Worm (Caenorhabditis elegans) whole organism, L3 larva: ENCODE results near the gene ZK355.8.

Experiments used
- R02D3.7 ChIP-seq: fragments of 150-350 bp; optimal IDR thresholded peaks from 2 replicates; lab custom pipeline; 2014; ENCODE audit warnings: missing biosample characterization, missing genetic modification characterization
- ZK546.5 ChIP-seq: sonication (generic microtip); optimal IDR thresholded peaks from 2 replicates; lab custom pipeline; 2017; ENCODE audit warnings: missing biosample characterization, missing genetic modification characterization
- aly-2 ChIP-seq: fragments of 150-350 bp; optimal IDR thresholded peaks from 2 replicates; lab custom pipeline; 2014; ENCODE audit warnings: missing biosample characterization, missing genetic modification characterization
- ama-1 ChIP-seq: fragments of 150-350 bp; optimal IDR thresholded peaks from 2 replicates; lab custom pipeline; 2018
- ceh-28 ChIP-seq: fragments of 150-350 bp; optimal IDR thresholded peaks from 2 replicates; lab custom pipeline; 2014; ENCODE audit warnings: missing biosample characterization, missing genetic modification reagents, missing genetic modification characterization
- ceh-82 ChIP-seq: fragments of 150-350 bp; optimal IDR thresholded peaks from 2 replicates; lab custom pipeline; 2014; ENCODE audit warnings: missing biosample characterization, missing genetic modification characterization
- ceh-9 ChIP-seq: sonication (generic microtip); optimal IDR thresholded peaks from 2 replicates; lab custom pipeline; 2018; ENCODE audit warnings: missing biosample characterization, missing genetic modification characterization
- daf-12 ChIP-seq: fragments of 150-350 bp; optimal IDR thresholded peaks from 2 replicates; lab custom pipeline; 2014; ENCODE audit warnings: missing biosample characterization, missing genetic modification reagents, missing genetic modification characterization
- egl-27 ChIP-seq: sonication (generic microtip); optimal IDR thresholded peaks from 4 replicates; lab custom pipeline; 2017; ENCODE audit warnings: missing biosample characterization, missing genetic modification reagents, missing genetic modification characterization
- egl-5 ChIP-seq: fragments of 150-350 bp; optimal IDR thresholded peaks from 2 replicates; lab custom pipeline; 2017; ENCODE audit warnings: missing biosample characterization, missing genetic modification reagents, missing genetic modification characterization, inconsistent platforms
- elt-1 ChIP-seq: fragments of 150-350 bp; optimal IDR thresholded peaks from 2 replicates; lab custom pipeline; 2014; ENCODE audit warnings: missing biosample characterization, missing genetic modification characterization
- elt-2 ChIP-seq: sonication (generic microtip); optimal IDR thresholded peaks from 2 replicates; lab custom pipeline; 2016; ENCODE audit warnings: missing genetic modification reagents, mild to moderate bottlenecking, missing genetic modification characterization, missing compliant biosample characterization
- elt-3 ChIP-seq, 3 experiments: fragments of 150-350 bp in 1 of 3; sonication (generic microtip) in 2 of 3; optimal IDR thresholded peaks; 2 replicates in 2 of 3; 4 replicates in 1 of 3; lab custom pipeline; 2014 to 2017; ENCODE audit warnings: missing biosample characterization in 3 of 3, missing genetic modification characterization in 3 of 3
- eor-1 ChIP-seq, 2 experiments: fragments of 150-350 bp; optimal IDR thresholded peaks; 2 replicates each; lab custom pipeline; 2014 to 2018; ENCODE audit warnings: missing biosample characterization in 2 of 2, missing genetic modification characterization in 2 of 2
- fkh-10 ChIP-seq: sonication (generic microtip); optimal IDR thresholded peaks from 2 replicates; lab custom pipeline; 2017; ENCODE audit warnings: missing biosample characterization, missing genetic modification reagents, missing genetic modification characterization
- fkh-2 ChIP-seq: fragments of 150-350 bp; optimal IDR thresholded peaks from 2 replicates; lab custom pipeline; 2014; ENCODE audit warnings: missing biosample characterization, missing genetic modification reagents, missing genetic modification characterization
- fos-1 ChIP-seq: fragments of 150-350 bp; optimal IDR thresholded peaks from 2 replicates; lab custom pipeline; 2014; ENCODE audit warnings: missing biosample characterization, missing genetic modification characterization
- hmg-11 ChIP-seq: sonication (generic microtip); optimal IDR thresholded peaks from 2 replicates; lab custom pipeline; 2016; ENCODE audit warnings: missing genetic modification characterization, missing compliant biosample characterization
- jun-1 ChIP-seq: fragments of 150-350 bp; optimal IDR thresholded peaks from 2 replicates; lab custom pipeline; 2014; ENCODE audit warnings: missing biosample characterization, missing genetic modification reagents, missing genetic modification characterization
- lin-15B ChIP-seq: fragments of 150-350 bp; optimal IDR thresholded peaks from 2 replicates; lab custom pipeline; 2014; ENCODE audit warnings: missing biosample characterization, missing genetic modification characterization
- lin-39 ChIP-seq: fragments of 150-350 bp; optimal IDR thresholded peaks from 2 replicates; lab custom pipeline; 2018; ENCODE audit warnings: missing biosample characterization, missing genetic modification reagents, missing genetic modification characterization
- mdl-1 ChIP-seq: fragments of 150-350 bp; optimal IDR thresholded peaks from 2 replicates; lab custom pipeline; 2014; ENCODE audit warnings: missing biosample characterization, missing genetic modification characterization
- mml-1 ChIP-seq: fragments of 150-350 bp; sonication (generic microtip); optimal IDR thresholded peaks from 3 replicates; lab custom pipeline; 2014; ENCODE audit warnings: missing biosample characterization, missing genetic modification characterization
- nhr-11 ChIP-seq: fragments of 150-350 bp; optimal IDR thresholded peaks from 2 replicates; lab custom pipeline; 2014; ENCODE audit warnings: missing biosample characterization, missing genetic modification characterization
- nhr-12 ChIP-seq: fragments of 150-350 bp; optimal IDR thresholded peaks from 2 replicates; lab custom pipeline; 2014; ENCODE audit warnings: missing biosample characterization, missing genetic modification characterization
- nhr-23 ChIP-seq: fragments of 150-350 bp; optimal IDR thresholded peaks from 2 replicates; lab custom pipeline; 2014; ENCODE audit warnings: missing biosample characterization, missing genetic modification reagents, missing genetic modification characterization
- nhr-237 ChIP-seq: fragments of 150-350 bp; optimal IDR thresholded peaks from 2 replicates; lab custom pipeline; 2014; ENCODE audit warnings: missing biosample characterization, missing genetic modification characterization
- nhr-25 ChIP-seq: sonication (generic microtip); optimal IDR thresholded peaks from 2 replicates; lab custom pipeline; 2017; ENCODE audit warnings: missing biosample characterization, missing genetic modification characterization
- nhr-28 ChIP-seq: fragments of 150-350 bp; optimal IDR thresholded peaks from 2 replicates; lab custom pipeline; 2014; ENCODE audit warnings: missing biosample characterization, missing genetic modification characterization
- nhr-43 ChIP-seq: sonication (generic microtip); optimal IDR thresholded peaks from 2 replicates; lab custom pipeline; 2016; ENCODE audit warnings: mild to moderate bottlenecking, missing genetic modification characterization, missing compliant biosample characterization; ENCODE audit not compliant: poor library complexity, severe bottlenecking
- nhr-67 ChIP-seq: fragments of 150-350 bp; optimal IDR thresholded peaks from 2 replicates; lab custom pipeline; 2014; ENCODE audit warnings: missing biosample characterization, missing genetic modification characterization
- nhr-76 ChIP-seq: fragments of 150-350 bp; sonication (generic microtip); optimal IDR thresholded peaks from 5 replicates; lab custom pipeline; 2014; ENCODE audit warnings: missing biosample characterization, missing genetic modification characterization
- nhr-77 ChIP-seq: fragments of 150-350 bp; optimal IDR thresholded peaks from 2 replicates; lab custom pipeline; 2014; ENCODE audit warnings: missing biosample characterization, missing genetic modification characterization
- pha-4 ChIP-seq: fragments of 150-350 bp; optimal IDR thresholded peaks from 2 replicates; lab custom pipeline; 2014; ENCODE audit warnings: missing biosample characterization, missing genetic modification reagents, missing genetic modification characterization
- pqm-1 ChIP-seq: fragments of 150-350 bp; optimal IDR thresholded peaks from 2 replicates; lab custom pipeline; 2017; ENCODE audit warnings: missing biosample characterization, missing genetic modification characterization, inconsistent platforms
- sea-2 ChIP-seq: fragments of 150-350 bp; sonication (generic microtip); optimal IDR thresholded peaks from 4 replicates; lab custom pipeline; 2014; ENCODE audit warnings: missing biosample characterization, missing genetic modification reagents, missing genetic modification characterization
- skn-1 ChIP-seq: fragments of 150-350 bp; optimal IDR thresholded peaks from 2 replicates; lab custom pipeline; 2014; ENCODE audit warnings: missing biosample characterization, missing genetic modification characterization
- snpc-4 ChIP-seq: fragments of 150-350 bp; optimal IDR thresholded peaks from 2 replicates; lab custom pipeline; 2014; ENCODE audit warnings: missing biosample characterization, missing genetic modification characterization
- unc-39 ChIP-seq: sonication (generic microtip); optimal IDR thresholded peaks from 4 replicates; lab custom pipeline; 2017; ENCODE audit warnings: missing biosample characterization, missing genetic modification characterization
- zag-1 ChIP-seq: fragments of 150-350 bp; optimal IDR thresholded peaks from 2 replicates; lab custom pipeline; 2014; ENCODE audit warnings: missing biosample characterization, missing genetic modification characterization
- ztf-11 ChIP-seq: fragments of 150-350 bp; optimal IDR thresholded peaks from 2 replicates; lab custom pipeline; 2014; ENCODE audit warnings: missing biosample characterization, missing genetic modification characterization
- ztf-4 ChIP-seq: fragments of 150-350 bp; optimal IDR thresholded peaks from 2 replicates; lab custom pipeline; 2014; ENCODE audit warnings: missing biosample characterization, missing genetic modification characterization

Gene ZK355.8

ce11 chrII:2927533-2927932 is at the start of gene ZK355.8, which contains the start of gene ZK355.3:
Gene ZK355.8, plus strand, starts transcription at chrII:2927804.
Gene ZK355.3, minus strand, starts transcription at chrII:2927633.
- TF ChIP-seq daf-12 (tag; lab: Kevin White, UChicago): no peak
- no peak for TF ChIP-seq egl-5
- TF ChIP-seq fkh-2 (tag; lab: Kevin White, UChicago): no peak
- TF ChIP-seq hmg-11 (tag; lab: Kevin White, UChicago): no peak
- no peak for TF ChIP-seq nhr-28 (tag; lab: Kevin White, UChicago)
- TF ChIP-seq ceh-82 (tag; lab: Kevin White, UChicago): no peak
- TF ChIP-seq fos-1 (tag; lab: Kevin White, UChicago): no peak
- no peak for TF ChIP-seq snpc-4 (tag; lab: Kevin White, UChicago)
- TF ChIP-seq zag-1 (tag; lab: Kevin White, UChicago): no peak
- TF ChIP-seq lin-15B (tag; lab: Kevin White, UChicago): no peak
- TF ChIP-seq jun-1: no peak
- no peak for TF ChIP-seq sea-2 (GFP tag; lab: Kevin White, UChicago)
- no peak for TF ChIP-seq ztf-4 (tag; lab: Kevin White, UChicago)
- TF ChIP-seq pha-4 (tag; lab: Kevin White, UChicago): no peak
- TF ChIP-seq, all 47 proteins: peak for 0

- TF ChIP-seq elt-2 (no peak), ceh-82 (tag; lab: Kevin White, UChicago) (no peak), snpc-4 (tag; lab: Kevin White, UChicago) (no peak), nhr-12 (tag; lab: Kevin White, UChicago) (no peak), elt-3 (tag; optimal IDR thresholded peaks at IDR 0.05; lab: Kevin White, UChicago) (no peak), ceh-9 (tag; lab: Kevin White, UChicago) (no peak), ZK546.5 (tag; lab: Kevin White, UChicago) (no peak), nhr-237 (no peak), ceh-28 (tag; lab: Kevin White, UChicago) (no peak), nhr-25 (tag; lab: Kevin White, UChicago) (no peak), ztf-11 (tag; lab: Kevin White, UChicago) (no peak), mdl-1 (tag; lab: Kevin White, UChicago) (no peak)
Observed at ce11 chrII:2878909-2879308, 48.7 kb upstream of the ZK355.8 start.

DNA sequence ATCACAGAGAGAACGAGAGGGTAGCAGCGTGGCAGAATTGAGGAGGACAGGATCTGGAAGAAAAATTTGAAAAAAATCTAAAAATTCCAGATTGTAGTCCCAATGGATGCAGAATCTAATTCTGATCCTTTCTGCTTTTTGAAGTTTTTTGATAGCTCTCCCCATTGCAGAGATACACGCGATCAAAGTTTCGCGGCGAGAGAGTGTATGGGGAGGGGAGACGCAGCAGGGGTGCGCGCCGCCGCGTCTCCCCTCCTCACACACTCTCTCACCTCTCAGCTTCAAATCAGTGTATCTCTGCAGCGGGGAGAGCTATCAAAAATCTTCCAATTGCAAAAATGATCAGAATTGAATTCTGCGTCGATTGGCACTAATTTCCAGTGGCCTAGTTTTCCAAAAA is 46.5 kb upstream of the ZK355.8 start:
- no peak for TF ChIP-seq nhr-43
- TF ChIP-seq nhr-77: no peak
- no peak for TF ChIP-seq nhr-67
- no peak for TF ChIP-seq nhr-23 (tag; lab: Kevin White, UChicago)
- no peak for TF ChIP-seq nhr-25 (tag; lab: Kevin White, UChicago)
- TF ChIP-seq egl-5: no peak
- TF ChIP-seq lin-15B (tag; lab: Kevin White, UChicago): no peak
- TF ChIP-seq pqm-1 (tag; lab: Kevin White, UChicago): no peak
- no peak for TF ChIP-seq elt-1 (tag; lab: Kevin White, UChicago)
- TF ChIP-seq elt-3 (tag; optimal IDR thresholded peaks at IDR 0.05; lab: Kevin White, UChicago): no peak
- TF ChIP-seq aly-2 (tag; lab: Kevin White, UChicago): no peak
- TF ChIP-seq skn-1: no peak
- no peak for TF ChIP-seq nhr-11 (tag; lab: Kevin White, UChicago)

DNA sequence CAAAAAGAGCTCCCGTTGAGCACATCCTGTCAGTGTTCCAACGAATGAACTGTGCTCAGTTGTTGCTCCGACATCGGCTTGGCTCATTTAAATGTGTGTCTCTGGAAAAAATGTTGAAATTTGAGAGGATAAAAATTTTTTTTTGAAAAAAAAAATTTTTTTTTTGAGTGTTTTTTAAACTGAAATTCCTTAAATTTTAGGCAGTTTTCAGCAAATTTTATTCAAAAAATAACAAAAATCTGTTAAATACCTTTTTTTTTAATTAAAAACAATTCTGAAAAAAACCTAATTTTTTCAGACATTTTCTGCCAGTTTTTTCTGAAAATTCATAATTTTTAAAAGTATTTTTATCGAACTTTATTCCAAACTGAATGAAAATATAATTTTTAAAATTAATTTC is 42.8 kb upstream of the ZK355.8 start, which contains the start of gene pigw-1:
TSS of gene pigw-1 (minus strand) at position 101 of the 400 bp plus-strand sequence.
- no peak for TF ChIP-seq nhr-23 (tag; lab: Kevin White, UChicago)
- no peak for TF ChIP-seq eor-1 (tag; optimal IDR thresholded peaks at IDR 0.05; lab: Kevin White, UChicago)
- no peak for TF ChIP-seq nhr-25 (tag; lab: Kevin White, UChicago)
- TF ChIP-seq fkh-2 (tag; lab: Kevin White, UChicago): no peak
- TF ChIP-seq ztf-11 (tag; lab: Kevin White, UChicago): no peak
- no peak for TF ChIP-seq lin-39
- no peak for TF ChIP-seq nhr-11 (tag; lab: Kevin White, UChicago)
- no peak for TF ChIP-seq lin-15B (tag; lab: Kevin White, UChicago)
- no peak for TF ChIP-seq egl-27 (tag; lab: Kevin White, UChicago)
- TF ChIP-seq unc-39 (tag; lab: Kevin White, UChicago): no peak
- TF ChIP-seq R02D3.7 (tag; lab: Kevin White, UChicago): no peak
- no peak for TF ChIP-seq zag-1 (tag; lab: Kevin White, UChicago)
- no peak for TF ChIP-seq ceh-28 (tag; lab: Kevin White, UChicago)
- TF ChIP-seq fkh-10 (GFP tag; lab: Kevin White, UChicago): no peak
- TF ChIP-seq mml-1 (tag; lab: Kevin White, UChicago): no peak
- no peak for TF ChIP-seq nhr-76 (tag; lab: Kevin White, UChicago)
- no peak for TF ChIP-seq ama-1
- TF ChIP-seq nhr-43: no peak
- no peak for TF ChIP-seq egl-5
- TF ChIP-seq nhr-237: no peak
